Worm (Caenorhabditis elegans): Measurements from ENCODE around the gene T10B5.3.

The T10B5.3 gene

ce11 chrV:1868596-1869263, 852 bp downstream of the T10B5.3 start, which contains the start of gene knl-3 (continued):
- no peak for TF ChIP-seq unc-62 (GFP tag; optimal IDR thresholded peaks at IDR 0.05 in 1 of 2)
- no peak for TF ChIP-seq unc-62 (tag; optimal IDR thresholded peaks at IDR 0.05)
- peak; percentile 98 for TF ChIP-seq dpl-1 (GFP tag; optimal IDR thresholded peaks at IDR 0.05)
- TF ChIP-seq mdt-29 (GFP tag; IDR thresholded peaks at IDR 0.05): peak; percentile 77; the same call in 1 of the 2 replicates
- peak; percentile 85 for TF ChIP-seq nhr-77 (tag; optimal IDR thresholded peaks at IDR 0.05)
- peak; percentile 80 for TF ChIP-seq ctbp-1 (GFP tag; IDR thresholded peaks at IDR 0.05)

DNA sequence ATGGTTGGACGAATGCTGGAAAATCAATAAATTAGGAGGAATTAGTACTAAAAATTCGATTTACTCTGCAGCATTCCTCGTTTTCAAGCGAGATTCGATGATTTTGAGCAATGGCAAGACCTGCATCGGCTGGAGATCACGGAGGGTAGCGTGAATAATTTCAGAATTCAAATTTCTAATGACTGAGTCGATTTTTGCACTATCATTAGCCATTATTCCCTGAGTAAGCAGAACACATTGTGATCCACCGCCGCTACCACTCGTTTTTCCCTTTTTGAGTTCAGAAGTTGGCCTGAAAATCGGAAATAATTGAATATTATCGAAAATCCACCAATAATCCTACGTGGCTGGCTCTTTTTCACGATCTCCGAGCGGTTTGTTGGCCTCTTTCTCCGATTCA, 1.6 kb downstream of the T10B5.3 start:
- TF ChIP-seq aha-1 (tag) (peak; percentile 81), zip-2 (tag; optimal IDR thresholded peaks at IDR 0.05) (no peak), Y105C5A.15 (GFP tag; IDR thresholded peaks at IDR 0.05) (no peak), lin-1 (GFP tag; IDR thresholded peaks at IDR 0.05) (no peak)

ce11 chrV:1864997-1865396, 4.6 kb downstream of the T10B5.3 start:
- TF ChIP-seq fos-1 (tag; optimal IDR thresholded peaks at IDR 0.05) (no peak), pha-4 (GFP tag; IDR thresholded peaks at IDR 0.05) (no peak), pha-4 (tag; optimal IDR thresholded peaks at IDR 0.05) (no peak), mes-2 (tag; optimal IDR thresholded peaks at IDR 0.05; ENCODE audit: poor library complexity, severe bottlenecking) (no peak), zfp-3 (GFP tag; conservative IDR thresholded peaks at IDR 0.05) (no peak), aha-1 (tag) (no peak), nhr-237 (tag; optimal IDR thresholded peaks at IDR 0.05) (no peak), aly-2 (tag; optimal IDR thresholded peaks at IDR 0.05) (no peak), zip-2 (tag; optimal IDR thresholded peaks at IDR 0.05) (no peak), hlh-11 (tag; optimal IDR thresholded peaks at IDR 0.05) (no peak), nhr-77 (tag; optimal IDR thresholded peaks at IDR 0.05) (no peak), mep-1 (tag; optimal IDR thresholded peaks at IDR 0.05) (no peak), nhr-11 (tag; optimal IDR thresholded peaks at IDR 0.05) (no peak), ama-1 (optimal IDR thresholded peaks at IDR 0.05) (no peak), attf-4 (tag; optimal IDR thresholded peaks at IDR 0.05) (no peak), nhr-6 (tag; optimal IDR thresholded peaks at IDR 0.05) (no peak), Y5F2A.4 (GFP tag; optimal IDR thresholded peaks at IDR 0.05) (no peak), gei-8 (GFP tag; optimal IDR thresholded peaks at IDR 0.05) (no peak), F10B5.3 (tag; optimal IDR thresholded peaks at IDR 0.05) (no peak), daf-12 (tag; optimal IDR thresholded peaks at IDR 0.05) (no peak)

- TF ChIP-seq nhr-28 (tag; optimal IDR thresholded peaks at IDR 0.05) (no peak), ctbp-1 (GFP tag; IDR thresholded peaks at IDR 0.05) (0 out of 2 replicates have a peak, but pooled peaks have one; percentile 20)
Measured at ce11 chrV:1862954-1863353, 6.6 kb downstream of the T10B5.3 start.

DNA sequence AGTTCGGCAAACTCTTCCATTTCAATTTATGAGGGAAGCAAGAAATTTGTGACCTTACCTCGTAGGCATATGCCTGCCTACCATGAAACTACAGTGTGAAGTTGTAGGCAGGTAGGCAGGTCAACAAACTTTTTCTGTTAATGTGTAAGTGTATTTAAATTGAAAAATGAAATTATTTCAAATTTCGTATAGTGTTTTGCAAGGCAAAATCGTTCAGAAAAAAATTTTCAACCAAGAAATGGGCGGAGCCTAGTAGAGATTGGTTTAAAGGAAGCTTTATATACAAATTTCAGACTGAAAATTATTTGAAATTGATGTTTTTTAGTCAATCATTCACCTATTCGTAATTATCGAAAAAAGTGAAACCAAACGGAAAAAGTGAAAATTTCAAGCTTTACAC, 11.7 kb downstream of the T10B5.3 start:
- TF ChIP-seq arid-1 (GFP tag; conservative IDR thresholded peaks at IDR 0.05) (no peak), unc-62 (GFP tag; optimal IDR thresholded peaks at IDR 0.05 in 1 of 2) (peak in 1 of 2 experiments; percentile 83), unc-62 (tag; optimal IDR thresholded peaks at IDR 0.05) (no peak), nhr-10 (tag; optimal IDR thresholded peaks at IDR 0.05) (no peak), tra-1 (GFP tag; IDR thresholded peaks at IDR 0.05) (no peak), ctbp-1 (GFP tag; IDR thresholded peaks at IDR 0.05) (no peak)

DNA sequence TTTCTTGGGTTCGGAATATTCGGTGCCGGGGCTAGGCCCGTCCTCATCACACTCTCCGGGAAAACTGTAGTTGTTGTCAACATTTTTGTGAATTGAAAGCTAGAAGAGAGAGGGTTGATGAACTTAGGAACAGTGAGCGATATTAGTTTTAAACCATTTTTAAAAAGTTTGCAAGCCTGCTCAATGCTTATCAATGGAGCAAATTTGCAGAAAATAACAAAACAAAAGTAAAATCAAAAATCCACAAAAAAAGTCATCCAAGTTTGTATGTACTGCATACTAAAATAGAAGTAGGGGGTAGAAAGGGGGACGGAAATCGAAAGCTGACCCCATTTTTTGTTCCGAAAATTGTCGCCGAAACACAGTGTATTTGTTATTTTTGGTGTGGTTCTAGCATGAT, 13.4 kb downstream of the T10B5.3 start, which contains the start of gene T10B5.10:
TSS of gene T10B5.10 (minus strand) at position 101 of the 400 bp plus-strand sequence.
- TF ChIP-seq zfp-2 (tag; optimal IDR thresholded peaks at IDR 0.05): no peak
- TF ChIP-seq rbr-2 (tag; optimal IDR thresholded peaks at IDR 0.05): no peak
- no peak for TF ChIP-seq hif-1 (tag; optimal IDR thresholded peaks at IDR 0.05)
- TF ChIP-seq nhr-28 (tag; optimal IDR thresholded peaks at IDR 0.05): no peak
- TF ChIP-seq zag-1 (tag; optimal IDR thresholded peaks at IDR 0.05): no peak
- TF ChIP-seq T20F7.1 (GFP tag; optimal IDR thresholded peaks at IDR 0.05): no peak
